Fruit fly (Drosophila melanogaster): ENCODE results near the gene CG42747.
A peak's percentile ranks its signal among the peaks of the same experiment; 100 is the strongest.

The CG42747 gene

dm6 chr3L:6488405-6488804, 88.0 kb downstream of the CG42747 start, which contains the start of the genes CG10147 and Bulli (continued):
- TF ChIP-seq hth (optimal IDR thresholded peaks at IDR 0.05): no peak
- peak; percentile 95 for TF ChIP-seq CG4854 (GFP tag; optimal IDR thresholded peaks at IDR 0.05)
- TF ChIP-seq sug (tag; optimal IDR thresholded peaks at IDR 0.05): peak; percentile 97
- TF ChIP-seq MBD-R2 (GFP tag; IDR thresholded peaks at IDR 0.05): peak; percentile 99
- TF ChIP-seq CG11398 (GFP tag; optimal IDR thresholded peaks at IDR 0.05): peak; percentile 69
- peak; percentile 97 for TF ChIP-seq PHDP (tag; optimal IDR thresholded peaks at IDR 0.05)
- TF ChIP-seq lmd (GFP tag; IDR thresholded peaks at IDR 0.05): peak; percentile 99
- TF ChIP-seq CG4282 (GFP tag; optimal IDR thresholded peaks at IDR 0.05): peak; percentile 75
- peak; percentile 93 to 95 for TF ChIP-seq Pdp1 (GFP tag; optimal IDR thresholded peaks at IDR 0.05)
- TF ChIP-seq Trl (optimal IDR thresholded peaks at IDR 0.05): no peak
- TF ChIP-seq Trl (GFP tag; optimal IDR thresholded peaks at IDR 0.05): peak; percentile 85
- TF ChIP-seq dmrt11E (tag; optimal IDR thresholded peaks at IDR 0.05): peak; percentile 99
- TF ChIP-seq fu2 (GFP tag; optimal IDR thresholded peaks at IDR 0.05): peak; percentile 91
- peak; percentile 96 for TF ChIP-seq CG31224 (GFP tag; IDR thresholded peaks at IDR 0.05)
- peak; percentile 88 for TF ChIP-seq corto (GFP tag; optimal IDR thresholded peaks at IDR 0.05)
- peak; percentile 99 for TF ChIP-seq CG12391 (tag; optimal IDR thresholded peaks at IDR 0.05)
- peak; percentile 88 for TF ChIP-seq Bdp1 (GFP tag; optimal IDR thresholded peaks at IDR 0.05)
- peak; percentile 88 for TF ChIP-seq ac (GFP tag; optimal IDR thresholded peaks at IDR 0.05)
- peak; percentile 99 for TF ChIP-seq Kr (GFP tag; optimal IDR thresholded peaks at IDR 0.05)
- no peak for TF ChIP-seq abd-A (tag; optimal IDR thresholded peaks at IDR 0.05)
- TF ChIP-seq cato (GFP tag; optimal IDR thresholded peaks at IDR 0.05; ENCODE audit: borderline replicate concordance): peak; percentile 95
- TF ChIP-seq fd64A (GFP tag; optimal IDR thresholded peaks at IDR 0.05): peak; percentile 81
- peak; percentile 94 for TF ChIP-seq hbn (GFP tag; IDR thresholded peaks at IDR 0.05; ENCODE audit: partially characterized antibody)
- TF ChIP-seq maf-S (GFP tag; optimal IDR thresholded peaks at IDR 0.05): peak; percentile 76
- no peak for TF ChIP-seq fru (optimal IDR thresholded peaks at IDR 0.05)
- TF ChIP-seq CG8089 (GFP tag; optimal IDR thresholded peaks at IDR 0.05): peak; percentile 86
- TF ChIP-seq peb (GFP tag; IDR thresholded peaks at IDR 0.05): peak; percentile 97
- TF ChIP-seq CG10462 (GFP tag; optimal IDR thresholded peaks at IDR 0.05): peak; percentile 95
- peak; percentile 91 for TF ChIP-seq YL-1 (GFP tag; optimal IDR thresholded peaks at IDR 0.05)
- TF ChIP-seq rib (GFP tag; IDR thresholded peaks at IDR 0.05): peak; percentile 94
- peak; percentile 98 for TF ChIP-seq CG4730 (GFP tag; IDR thresholded peaks at IDR 0.05)
- peak; percentile 92 for TF ChIP-seq gcm (GFP tag; optimal IDR thresholded peaks at IDR 0.05)
- TF ChIP-seq trh (GFP tag; optimal IDR thresholded peaks at IDR 0.05): peak; percentile 96
- TF ChIP-seq Ptx1 (GFP tag; IDR thresholded peaks at IDR 0.05): peak; percentile 99
- peak; percentile 93 for TF ChIP-seq CG7556 (GFP tag; optimal IDR thresholded peaks at IDR 0.05)
- peak; percentile 91 for TF ChIP-seq CG8944 (GFP tag; optimal IDR thresholded peaks at IDR 0.05)
- peak; percentile 97 for TF ChIP-seq dan (GFP tag; IDR thresholded peaks at IDR 0.05)
- TF ChIP-seq Oli (tag; optimal IDR thresholded peaks at IDR 0.05): peak; percentile 96
- peak; percentile 99 for TF ChIP-seq CG6272 (GFP tag; IDR thresholded peaks at IDR 0.05)
- TF ChIP-seq ham (GFP tag; IDR thresholded peaks at IDR 0.05): peak; percentile 94
- TF ChIP-seq CG9437 (GFP tag; optimal IDR thresholded peaks at IDR 0.05): peak; percentile 85
- TF ChIP-seq Gsc (GFP tag; IDR thresholded peaks at IDR 0.05): peak; percentile 94
- no peak for TF ChIP-seq prd (optimal IDR thresholded peaks at IDR 0.05)
- TF ChIP-seq prd (GFP tag; IDR thresholded peaks at IDR 0.05): peak; percentile 99
- peak; percentile 98 for TF ChIP-seq CG8765 (GFP tag; IDR thresholded peaks at IDR 0.05)
- peak; percentile 100 for TF ChIP-seq CG9932 (GFP tag; IDR thresholded peaks at IDR 0.05)
- peak; percentile 98 for TF ChIP-seq tgo (GFP tag; IDR thresholded peaks at IDR 0.05)
- TF ChIP-seq CG12659 (GFP tag; optimal IDR thresholded peaks at IDR 0.05): peak; percentile 97
- peak; percentile 97 for TF ChIP-seq CG18764 (GFP tag; optimal IDR thresholded peaks at IDR 0.05)
- peak; percentile 84 for TF ChIP-seq CG8359 (GFP tag; optimal IDR thresholded peaks at IDR 0.05; ENCODE audit: borderline replicate concordance)
- TF ChIP-seq CG10321 (GFP tag; IDR thresholded peaks at IDR 0.05): peak; percentile 76
- peak; percentile 95 for TF ChIP-seq CG1233 (GFP tag; optimal IDR thresholded peaks at IDR 0.05)
- TF ChIP-seq Fer3 (tag; optimal IDR thresholded peaks at IDR 0.05): peak; percentile 97
